Worm (Caenorhabditis elegans) whole organism, young adult: ENCODE data around the gene T09F5.1.

Experiments
- B0019.2 ChIP-seq: fragments of 200-800 bp; sonication (Bioruptor generic); conservative IDR thresholded peaks from 2 replicates; pipeline ENCODE4 v1.3.6; 2022; ENCODE audit warnings: missing genetic modification reagents, missing genetic modification characterization, missing compliant biosample characterization
- B0336.3 ChIP-seq: fragments of 200-800 bp; sonication (Bioruptor generic); IDR thresholded peaks from 2 replicates; pipeline ENCODE4 v1.3.6; 2022; ENCODE audit warnings: missing genetic modification characterization, missing compliant biosample characterization
- D2030.7 ChIP-seq: fragments of 200-800 bp; sonication (Bioruptor generic); IDR thresholded peaks from 2 replicates; pipeline ENCODE4 v1.3.6; 2022; ENCODE audit warnings: missing genetic modification reagents, missing genetic modification characterization, missing compliant biosample characterization
- F22D6.2 ChIP-seq: sonication (generic microtip); optimal IDR thresholded peaks from 2 replicates; lab custom pipeline; 2016; ENCODE audit warnings: mild to moderate bottlenecking, missing genetic modification characterization, missing compliant biosample characterization
- F23B12.7 ChIP-seq: sonication (generic microtip); optimal IDR thresholded peaks from 2 replicates; lab custom pipeline; 2017; ENCODE audit warnings: missing genetic modification characterization, mild to moderate bottlenecking, missing compliant biosample characterization, antibody characterized with exemption, moderate library complexity; ENCODE audit not compliant: insufficient read depth
- F39B2.1 ChIP-seq: fragments of 200-800 bp; sonication (Bioruptor generic); IDR thresholded peaks from 2 replicates; pipeline ENCODE4 v1.3.6; 2022; ENCODE audit warnings: missing genetic modification reagents, missing genetic modification characterization, missing compliant biosample characterization
- F52B5.7 ChIP-seq: sonication (generic microtip); optimal IDR thresholded peaks from 2 replicates; lab custom pipeline; 2016; ENCODE audit warnings: mild to moderate bottlenecking, missing genetic modification characterization, missing compliant biosample characterization
- F55B11.4 ChIP-seq: sonication (generic microtip); optimal IDR thresholded peaks from 2 replicates; lab custom pipeline; 2016; ENCODE audit warnings: missing compliant biosample characterization, missing genetic modification characterization, borderline replicate concordance; ENCODE audit not compliant: insufficient read depth
- F57A8.1 ChIP-seq: fragments of 200-800 bp; sonication (Bioruptor generic); optimal IDR thresholded peaks from 2 replicates; lab custom pipeline; 2018; ENCODE audit warnings: mild to moderate bottlenecking, missing genetic modification characterization, moderate library complexity, missing compliant biosample characterization
- F57C9.4 ChIP-seq: sonication (generic microtip); optimal IDR thresholded peaks from 2 replicates; lab custom pipeline; 2017; ENCODE audit warnings: mild to moderate bottlenecking, missing genetic modification characterization, missing compliant biosample characterization
- T07F8.4 ChIP-seq: sonication (generic microtip); optimal IDR thresholded peaks from 2 replicates; lab custom pipeline; 2016; ENCODE audit warnings: mild to moderate bottlenecking, missing genetic modification characterization, moderate library complexity, missing compliant biosample characterization
- T26A5.8 ChIP-seq: sonication (generic microtip); optimal IDR thresholded peaks from 2 replicates; lab custom pipeline; 2016; ENCODE audit warnings: missing genetic modification characterization, missing compliant biosample characterization
- ZK185.1 ChIP-seq: sonication (generic microtip); optimal IDR thresholded peaks from 2 replicates; lab custom pipeline; 2016; ENCODE audit warnings: mild to moderate bottlenecking, missing genetic modification characterization, missing compliant biosample characterization; ENCODE audit not compliant: poor library complexity, severe bottlenecking
- aptf-3 ChIP-seq: fragments of 200-800 bp; sonication (Bioruptor generic); IDR thresholded peaks from 2 replicates; pipeline ENCODE4 v1.3.6; 2022; ENCODE audit warnings: missing genetic modification characterization, missing compliant biosample characterization
- athp-1 ChIP-seq: sonication (generic microtip); optimal IDR thresholded peaks from 2 replicates; lab custom pipeline; 2017; ENCODE audit warnings: mild to moderate bottlenecking, missing genetic modification characterization, missing compliant biosample characterization
- bed-2 ChIP-seq: fragments of 200-800 bp; sonication (Bioruptor generic); IDR thresholded peaks from 2 replicates; pipeline ENCODE4 v1.3.6; 2022; ENCODE audit warnings: missing genetic modification reagents, missing genetic modification characterization, missing compliant biosample characterization
- ceh-40 ChIP-seq: fragments of 200-800 bp; sonication (Bioruptor generic); IDR thresholded peaks from 2 replicates; pipeline ENCODE4 v1.3.6; 2022; ENCODE audit warnings: missing genetic modification characterization, missing compliant biosample characterization
- ceh-58 ChIP-seq: fragments of 200-800 bp; sonication (Bioruptor generic); IDR thresholded peaks from 2 replicates; pipeline ENCODE4 v1.3.6; 2022; ENCODE audit warnings: missing genetic modification characterization, missing compliant biosample characterization
- ceh-91 ChIP-seq: fragments of 200-800 bp; sonication (Bioruptor generic); IDR thresholded peaks from 2 replicates; pipeline ENCODE4 v1.3.6; 2022; ENCODE audit warnings: missing genetic modification reagents, missing genetic modification characterization, missing compliant biosample characterization
- chd-7 ChIP-seq: sonication (generic microtip); optimal IDR thresholded peaks from 2 replicates; lab custom pipeline; 2016; ENCODE audit warnings: mild to moderate bottlenecking, missing genetic modification characterization, moderate library complexity, missing compliant biosample characterization
- die-1 ChIP-seq: sonication (generic microtip); optimal IDR thresholded peaks from 2 replicates; lab custom pipeline; 2016; ENCODE audit warnings: missing genotype, mild to moderate bottlenecking, missing genetic modification characterization, missing compliant biosample characterization
- dpff-1 ChIP-seq: sonication (generic microtip); optimal IDR thresholded peaks from 2 replicates; lab custom pipeline; 2017; ENCODE audit warnings: mild to moderate bottlenecking, missing genetic modification characterization, missing compliant biosample characterization
- dpl-1 ChIP-seq: fragments of 150-350 bp; optimal IDR thresholded peaks from 2 replicates; lab custom pipeline; 2014; ENCODE audit warnings: missing biosample characterization, missing genetic modification reagents, missing genetic modification characterization
- efl-1 ChIP-seq: fragments of 150-350 bp; optimal IDR thresholded peaks from 2 replicates; lab custom pipeline; 2014; ENCODE audit warnings: missing biosample characterization, missing genetic modification reagents, missing genetic modification characterization
- egl-44 ChIP-seq: fragments of 200-800 bp; sonication (Bioruptor generic); IDR thresholded peaks from 2 replicates; pipeline ENCODE4 v1.3.6; 2022; ENCODE audit warnings: missing genetic modification reagents, missing genetic modification characterization, missing compliant biosample characterization
- egrh-3 ChIP-seq: fragments of 200-800 bp; sonication (Bioruptor generic); IDR thresholded peaks from 2 replicates; pipeline ENCODE4 v1.3.6; 2022; ENCODE audit warnings: missing genetic modification reagents, missing genetic modification characterization, missing compliant biosample characterization
- ekl-4 ChIP-seq: fragments of 200-800 bp; sonication (Bioruptor generic); IDR thresholded peaks from 2 replicates; pipeline ENCODE4 v1.3.6; 2022; ENCODE audit warnings: missing genetic modification reagents, missing genetic modification characterization, missing compliant biosample characterization
- fkh-3 ChIP-seq: sonication (generic microtip); optimal IDR thresholded peaks from 2 replicates; lab custom pipeline; 2016; ENCODE audit warnings: mild to moderate bottlenecking, missing genetic modification characterization, missing compliant biosample characterization
- him-1 ChIP-seq: sonication (generic microtip); optimal IDR thresholded peaks from 2 replicates; lab custom pipeline; 2016; ENCODE audit warnings: missing genotype, missing genetic modification reagents, missing genetic modification characterization, missing compliant biosample characterization
- hlh-12 ChIP-seq: sonication (generic microtip); optimal IDR thresholded peaks from 2 replicates; lab custom pipeline; 2016; ENCODE audit warnings: missing genetic modification characterization, missing compliant biosample characterization
- hmg-1.2 ChIP-seq: fragments of 200-800 bp; sonication (Bioruptor generic); IDR thresholded peaks from 2 replicates; pipeline ENCODE4 v1.3.6; 2022; ENCODE audit warnings: missing genetic modification reagents, missing genetic modification characterization, missing compliant biosample characterization
- lin-35 ChIP-seq, 3 experiments: fragments of 150-350 bp in 2 of 3; sonication (generic microtip) in 1 of 3; optimal IDR thresholded peaks; 2 replicates each; lab custom pipeline; 2014 to 2018; ENCODE audit warnings: missing biosample characterization in 3 of 3, missing genetic modification characterization in 3 of 3, missing genetic modification reagents in 3 of 3
- madf-6 ChIP-seq: fragments of 200-800 bp; sonication (Bioruptor generic); IDR thresholded peaks from 2 replicates; pipeline ENCODE4 v1.3.6; 2022; ENCODE audit warnings: missing genetic modification reagents, missing genetic modification characterization, missing compliant biosample characterization
- mcd-1 ChIP-seq: fragments of 200-800 bp; sonication (Bioruptor generic); IDR thresholded peaks from 2 replicates; pipeline ENCODE4 v1.3.6; 2022; ENCODE audit warnings: missing genetic modification reagents, missing genetic modification characterization, missing compliant biosample characterization
- mxl-1 ChIP-seq: sonication (generic microtip); optimal IDR thresholded peaks from 2 replicates; lab custom pipeline; 2016; ENCODE audit warnings: missing genetic modification characterization, missing compliant biosample characterization
- nhr-90 ChIP-seq: sonication (generic microtip); optimal IDR thresholded peaks from 2 replicates; lab custom pipeline; 2016; ENCODE audit warnings: missing genotype, mild to moderate bottlenecking, missing genetic modification characterization, missing compliant biosample characterization
- pbrm-1 ChIP-seq: fragments of 200-800 bp; sonication (Bioruptor generic); IDR thresholded peaks from 2 replicates; pipeline ENCODE4 v1.3.6; 2022; ENCODE audit warnings: missing genetic modification reagents, missing genetic modification characterization, missing compliant biosample characterization
- pha-4 ChIP-seq: fragments of 150-350 bp; sonication (generic microtip); optimal IDR thresholded peaks from 2 replicates; lab custom pipeline; 2014; ENCODE audit warnings: missing biosample characterization, missing genetic modification reagents, missing genetic modification characterization
- rcor-1 ChIP-seq: fragments of 200-800 bp; sonication (Bioruptor generic); IDR thresholded peaks from 2 replicates; pipeline ENCODE4 v1.3.6; 2022; ENCODE audit warnings: missing genetic modification reagents, missing genetic modification characterization, missing compliant biosample characterization
- rec-8 ChIP-seq, 2 experiments: sonication (generic microtip); optimal IDR thresholded peaks; 2 replicates each; lab custom pipeline; 2016; ENCODE audit warnings: mild to moderate bottlenecking in 2 of 2, missing genetic modification characterization in 2 of 2, missing genetic modification reagents in 2 of 2, missing genotype in 2 of 2, missing biosample characterization in 1 of 2, missing compliant biosample characterization in 1 of 2, moderate library complexity in 1 of 2
- snpc-1.1 ChIP-seq: sonication (generic microtip); optimal IDR thresholded peaks from 2 replicates; lab custom pipeline; 2017; ENCODE audit warnings: missing genetic modification characterization, mild to moderate bottlenecking, missing compliant biosample characterization, antibody characterized with exemption, moderate library complexity, missing genotype, missing genetic modification reagents; ENCODE audit not compliant: insufficient read depth
- snpc-1.3 ChIP-seq: sonication (generic microtip); optimal IDR thresholded peaks from 2 replicates; lab custom pipeline; 2017; ENCODE audit warnings: missing genetic modification characterization, mild to moderate bottlenecking, missing compliant biosample characterization, antibody characterized with exemption, moderate library complexity, missing genotype, missing genetic modification reagents; ENCODE audit not compliant: insufficient read depth
- tlf-1 ChIP-seq: fragments of 200-800 bp; sonication (Bioruptor generic); optimal IDR thresholded peaks from 2 replicates; lab custom pipeline; 2018; ENCODE audit warnings: mild to moderate bottlenecking, missing genetic modification characterization, missing compliant biosample characterization
- zfh-2 ChIP-seq: fragments of 200-800 bp; sonication (Bioruptor generic); conservative IDR thresholded peaks from 2 replicates; pipeline ENCODE4 v1.3.6; 2022; ENCODE audit warnings: missing genetic modification reagents, missing genetic modification characterization, missing compliant biosample characterization
- ztf-22 ChIP-seq: fragments of 200-800 bp; sonication (Bioruptor generic); optimal IDR thresholded peaks from 2 replicates; lab custom pipeline; 2018; ENCODE audit warnings: mild to moderate bottlenecking, missing genetic modification characterization, moderate library complexity, missing compliant biosample characterization
- ztf-26 ChIP-seq: sonication (generic microtip); optimal IDR thresholded peaks from 2 replicates; lab custom pipeline; 2017; ENCODE audit warnings: missing genetic modification characterization, missing compliant biosample characterization
- ztf-3 ChIP-seq: fragments of 200-800 bp; sonication (Bioruptor generic); optimal IDR thresholded peaks from 2 replicates; lab custom pipeline; 2018; ENCODE audit warnings: mild to moderate bottlenecking, missing genetic modification characterization, missing compliant biosample characterization

The T09F5.1 gene

ce11 chrV:15186259-15186927 lies 37.5 kb downstream of the T09F5.1 start, which contains the start of gene Y75B12B.3 (continued):
- TF ChIP-seq ceh-91 (GFP tag; lab: Robert Waterston, UW), result no peak
- peak; percentile 57 for TF ChIP-seq him-1 (tag; lab: Kevin White, UChicago)
- TF ChIP-seq zfh-2 (GFP tag; lab: Robert Waterston, UW), result peak; percentile 72
- no peak for TF ChIP-seq ztf-26 (tag; lab: Kevin White, UChicago)
- no peak for TF ChIP-seq F23B12.7
- TF ChIP-seq egl-44 (GFP tag; lab: Robert Waterston, UW), result 0 out of 2 replicates have a peak, but pooled peaks have one; percentile 17
- TF ChIP-seq tlf-1, result peak; percentile 51
- no peak for TF ChIP-seq snpc-1.1
- 0 out of 2 replicates have a peak, but pooled peaks have one; percentile 10 for TF ChIP-seq hmg-1.2 (GFP tag; lab: Robert Waterston, UW)
- no peak for TF ChIP-seq dpl-1 (GFP tag; lab: Kevin White, UChicago)
- no peak for TF ChIP-seq ceh-58 (GFP tag; lab: Robert Waterston, UW)
- peak; percentile 81 for TF ChIP-seq B0336.3 (GFP tag; lab: Robert Waterston, UW)
- TF ChIP-seq T07F8.4, result no peak
- no peak for TF ChIP-seq nhr-90
- TF ChIP-seq athp-1 (tag; lab: Kevin White, UChicago), result peak; percentile 46
- TF ChIP-seq egrh-3, result peak; percentile 18; the same call in 1 of the 2 replicates
- TF ChIP-seq pbrm-1 (GFP tag; lab: Robert Waterston, UW), result 0 out of 2 replicates have a peak, but pooled peaks have one; percentile 52
- TF ChIP-seq ZK185.1, result no peak
- TF ChIP-seq ztf-3 (GFP tag; lab: Kevin White, UChicago), result no peak
- TF ChIP-seq F57C9.4 (tag; lab: Kevin White, UChicago), result no peak
- no peak for TF ChIP-seq lin-35 (GFP tag; optimal IDR thresholded peaks at IDR 0.05; lab: Kevin White, UChicago)
- TF ChIP-seq hlh-12 (tag; lab: Kevin White, UChicago), result no peak
- peak; percentile 27; the same call in 1 of the 2 replicates for TF ChIP-seq F39B2.1 (GFP tag; lab: Robert Waterston, UW)
- no peak for TF ChIP-seq chd-7 (tag; lab: Kevin White, UChicago)
- peak; percentile 36 for TF ChIP-seq die-1 (tag; lab: Kevin White, UChicago)
- no peak for TF ChIP-seq F55B11.4 (tag; lab: Kevin White, UChicago)
- no peak for TF ChIP-seq F52B5.7 (tag; lab: Kevin White, UChicago)
- TF ChIP-seq bed-2 (GFP tag; lab: Robert Waterston, UW), result no peak
- TF ChIP-seq snpc-1.3 (tag; lab: Kevin White, UChicago), result peak; percentile 43
- TF ChIP-seq B0019.2 (GFP tag; lab: Robert Waterston, UW), result no peak
- peak in 1 of 2 experiments; percentile 22 for TF ChIP-seq rec-8 (tag; optimal IDR thresholded peaks at IDR 0.05; lab: Kevin White, UChicago)
- TF ChIP-seq ztf-22, result no peak
- TF ChIP-seq pha-4, result no peak
- TF ChIP-seq D2030.7, result no peak
- peak; percentile 76; the same call in 1 of the 2 replicates for TF ChIP-seq ekl-4 (GFP tag; lab: Robert Waterston, UW)
- no peak for TF ChIP-seq aptf-3 (GFP tag; lab: Robert Waterston, UW)
- no peak for TF ChIP-seq fkh-3 (tag; lab: Kevin White, UChicago)
- peak; percentile 73 for TF ChIP-seq madf-6 (GFP tag; lab: Robert Waterston, UW)
- TF ChIP-seq F57A8.1 (GFP tag; lab: Kevin White, UChicago), result no peak
- no peak for TF ChIP-seq dpff-1 (tag; lab: Kevin White, UChicago)
- no peak for TF ChIP-seq mxl-1 (tag; lab: Kevin White, UChicago)
- no peak for TF ChIP-seq efl-1 (GFP tag; lab: Kevin White, UChicago)
- TF ChIP-seq rcor-1, result peak; percentile 5; the same call in 1 of the 2 replicates
- no peak for TF ChIP-seq F22D6.2
- TF ChIP-seq T26A5.8 (tag; lab: Kevin White, UChicago), result peak; percentile 24
- no peak for TF ChIP-seq ceh-40
- peak; percentile 51 for TF ChIP-seq mcd-1 (GFP tag; lab: Robert Waterston, UW)
